Fruit fly (Drosophila melanogaster) whole organism, pupa: ENCODE measurements around the gene CG8001.

Source experiments
- CG12605 ChIP-seq: fragments of 200-800 bp; sonication (Bioruptor generic); IDR thresholded peaks from 2 replicates; pipeline ENCODE4 v1.3.6; 2022; ENCODE audit warnings: missing biosample characterization, missing genetic modification characterization
- CG17806 ChIP-seq: fragments of 200-800 bp; sonication (Bioruptor generic); optimal IDR thresholded peaks from 2 replicates; lab custom pipeline; 2018; ENCODE audit warnings: missing biosample characterization, mild to moderate bottlenecking, missing genetic modification characterization, moderate library complexity
- CG34367 ChIP-seq: fragments of 200-800 bp; sonication (Bioruptor generic); optimal IDR thresholded peaks from 2 replicates; lab custom pipeline; 2018; ENCODE audit warnings: missing biosample characterization, mild to moderate bottlenecking, missing genetic modification characterization
- CG9948 ChIP-seq: fragments of 200-800 bp; sonication (Bioruptor generic); optimal IDR thresholded peaks from 2 replicates; lab custom pipeline; 2018; ENCODE audit warnings: missing biosample characterization, mild to moderate bottlenecking, missing genetic modification characterization, moderate library complexity
- rn ChIP-seq: fragments of 200-800 bp; sonication (Bioruptor generic); IDR thresholded peaks from 2 replicates; pipeline ENCODE4 v1.3.6; 2022; ENCODE audit warnings: missing biosample characterization, missing genetic modification characterization

dm6 chr3L:1710562-1710961 lies 45.4 kb upstream of the CG8001 start:
- TF ChIP-seq CG17806 (tag; lab: Kevin White, UChicago) (peak; percentile 51), CG12605 (GFP tag; lab: Robert Waterston, UW) (no peak), CG9948 (tag; lab: Kevin White, UChicago) (peak; percentile 42), CG34367 (tag; lab: Kevin White, UChicago) (no peak), rn (no peak)
